Worm (Caenorhabditis elegans) whole organism, early embryonic: ENCODE results near the gene fem-1.

Experiments used
- B0310.2 ChIP-seq: sonication (generic microtip); optimal IDR thresholded peaks from 2 replicates; lab custom pipeline; 2016; ENCODE audit warnings: mild to moderate bottlenecking, missing genetic modification characterization, missing compliant biosample characterization
- F13C5.2 ChIP-seq: sonication (generic microtip); optimal IDR thresholded peaks from 2 replicates; lab custom pipeline; 2017; ENCODE audit warnings: mild to moderate bottlenecking, missing genetic modification characterization, inconsistent platforms, missing compliant biosample characterization
- aly-1 ChIP-seq: sonication (generic microtip); optimal IDR thresholded peaks from 2 replicates; lab custom pipeline; 2016; ENCODE audit warnings: missing genetic modification characterization, missing compliant biosample characterization
- ama-1 ChIP-seq: fragments of 150-350 bp; optimal IDR thresholded peaks from 2 replicates; lab custom pipeline; 2014
- ceh-13 ChIP-seq: fragments of 200-800 bp; sonication (Bioruptor generic); optimal IDR thresholded peaks from 2 replicates; lab custom pipeline; 2018; ENCODE audit warnings: mild to moderate bottlenecking, missing genetic modification characterization, missing compliant biosample characterization
- ceh-36 ChIP-seq: sonication (generic microtip); optimal IDR thresholded peaks from 2 replicates; lab custom pipeline; 2016; ENCODE audit warnings: missing genetic modification characterization, inconsistent platforms, missing compliant biosample characterization
- ets-7 ChIP-seq: sonication (generic microtip); optimal IDR thresholded peaks from 2 replicates; lab custom pipeline; 2016; ENCODE audit warnings: missing genotype, missing genetic modification characterization, missing compliant biosample characterization
- flt-1 ChIP-seq: fragments of 200-800 bp; sonication (Bioruptor generic); IDR thresholded peaks from 2 replicates; pipeline ENCODE4 v1.3.6; 2022; ENCODE audit warnings: missing genetic modification characterization, missing compliant biosample characterization
- hmbx-1 ChIP-seq: sonication (generic microtip); optimal IDR thresholded peaks from 2 replicates; lab custom pipeline; 2016; ENCODE audit warnings: mild to moderate bottlenecking, missing genetic modification characterization, missing compliant biosample characterization
- hmg-4 ChIP-seq: fragments of 200-800 bp; sonication (Bioruptor generic); optimal IDR thresholded peaks from 2 replicates; lab custom pipeline; 2018; ENCODE audit warnings: mild to moderate bottlenecking, missing genetic modification characterization, missing compliant biosample characterization
- hnd-1 ChIP-seq: sonication (generic microtip); optimal IDR thresholded peaks from 2 replicates; lab custom pipeline; 2016; ENCODE audit warnings: missing genetic modification characterization, missing compliant biosample characterization
- pes-1 ChIP-seq: fragments of 200-800 bp; sonication (Bioruptor generic); IDR thresholded peaks from 2 replicates; pipeline ENCODE4 v1.3.6; 2022; ENCODE audit warnings: missing genetic modification reagents, missing genetic modification characterization, missing compliant biosample characterization
- scrt-1 ChIP-seq: fragments of 200-800 bp; sonication (Bioruptor generic); IDR thresholded peaks from 2 replicates; pipeline ENCODE4 v1.3.6; 2022; ENCODE audit warnings: missing genetic modification characterization, missing compliant biosample characterization
- sea-1 ChIP-seq: fragments of 200-800 bp; sonication (Bioruptor generic); conservative IDR thresholded peaks from 2 replicates; pipeline ENCODE4 v1.3.6; 2022; ENCODE audit warnings: missing genetic modification characterization, missing compliant biosample characterization
- tbx-11 ChIP-seq: fragments of 200-800 bp; sonication (Bioruptor generic); IDR thresholded peaks from 2 replicates; pipeline ENCODE4 v1.3.6; 2022; ENCODE audit warnings: missing genetic modification characterization, missing compliant biosample characterization
- tbx-37 ChIP-seq: fragments of 200-800 bp; sonication (Bioruptor generic); conservative IDR thresholded peaks from 2 replicates; pipeline ENCODE4 v1.3.6; 2022; ENCODE audit warnings: missing genetic modification reagents, missing genetic modification characterization, missing compliant biosample characterization
- tra-4 ChIP-seq: sonication (generic microtip); optimal IDR thresholded peaks from 2 replicates; lab custom pipeline; 2017; ENCODE audit warnings: missing genetic modification characterization, missing compliant biosample characterization

Gene fem-1

ce11 chrIV:5537813-5538538 lies at the start of gene fem-1, which contains the start of gene drp-1:
Gene fem-1, minus strand, starts transcription at chrIV:5537962.
Gene drp-1, plus strand, starts transcription at chrIV:5538488.
- TF ChIP-seq F13C5.2 (tag; lab: Kevin White, UChicago) (peak; percentile 29), ama-1 (no peak), aly-1 (no peak), hmg-4 (GFP tag; lab: Kevin White, UChicago) (peak; percentile 30), tbx-37 (no peak), scrt-1 (no peak), tbx-11 (GFP tag; lab: Robert Waterston, UW) (no peak)

ce11 chrIV:5586320-5586720 lies 48.6 kb upstream of the fem-1 start:
- TF ChIP-seq scrt-1 (no peak), ama-1 (no peak), aly-1 (no peak), tbx-11 (GFP tag; lab: Robert Waterston, UW) (no peak), tbx-37 (no peak), ceh-13 (GFP tag; lab: Kevin White, UChicago) (no peak), pes-1 (no peak), hmbx-1 (tag; lab: Kevin White, UChicago) (no peak), ceh-36 (tag; lab: Kevin White, UChicago) (no peak), tra-4 (tag; lab: Kevin White, UChicago) (no peak), hnd-1 (tag; lab: Kevin White, UChicago) (no peak), F13C5.2 (tag; lab: Kevin White, UChicago) (no peak), hmg-4 (GFP tag; lab: Kevin White, UChicago) (no peak), sea-1 (GFP tag; lab: Robert Waterston, UW) (no peak), B0310.2 (tag; lab: Kevin White, UChicago) (no peak), ets-7 (no peak), flt-1 (no peak)

- TF ChIP-seq tbx-37 = no peak
- TF ChIP-seq flt-1 = no peak
- no peak for TF ChIP-seq scrt-1
- TF ChIP-seq B0310.2 (tag; lab: Kevin White, UChicago) = no peak
- TF ChIP-seq tra-4 (tag; lab: Kevin White, UChicago) = no peak
- TF ChIP-seq pes-1 = no peak
- no peak for TF ChIP-seq hmbx-1 (tag; lab: Kevin White, UChicago)
- TF ChIP-seq hmg-4 (GFP tag; lab: Kevin White, UChicago) = no peak
- TF ChIP-seq ama-1 = no peak
- no peak for TF ChIP-seq aly-1
- TF ChIP-seq tbx-11 (GFP tag; lab: Robert Waterston, UW) = no peak
- TF ChIP-seq F13C5.2 (tag; lab: Kevin White, UChicago) = no peak
- no peak for TF ChIP-seq ets-7
- TF ChIP-seq hnd-1 (tag; lab: Kevin White, UChicago) = no peak
- no peak for TF ChIP-seq ceh-36 (tag; lab: Kevin White, UChicago)
- no peak for TF ChIP-seq sea-1 (GFP tag; lab: Robert Waterston, UW)
- TF ChIP-seq ceh-13 (GFP tag; lab: Kevin White, UChicago) = no peak
Measured at ce11 chrIV:5584384-5584783, 46.6 kb upstream of the fem-1 start, which contains the start of gene fkh-7. Gene fkh-7, plus strand, starts transcription at chrIV:5584684.

ce11 chrIV:5583184-5583583 lies 45.4 kb upstream of the fem-1 start:
- TF ChIP-seq B0310.2 (tag; lab: Kevin White, UChicago) (no peak), ets-7 (no peak), F13C5.2 (tag; lab: Kevin White, UChicago) (no peak), ceh-36 (tag; lab: Kevin White, UChicago) (no peak), tbx-37 (no peak), flt-1 (no peak), hnd-1 (tag; lab: Kevin White, UChicago) (no peak), pes-1 (no peak), ceh-13 (GFP tag; lab: Kevin White, UChicago) (no peak), ama-1 (no peak), hmg-4 (GFP tag; lab: Kevin White, UChicago) (no peak), aly-1 (no peak), scrt-1 (no peak), tbx-11 (GFP tag; lab: Robert Waterston, UW) (no peak), sea-1 (GFP tag; lab: Robert Waterston, UW) (no peak), tra-4 (tag; lab: Kevin White, UChicago) (no peak)

ce11 chrIV:5582760-5583159 lies 45.0 kb upstream of the fem-1 start:
- TF ChIP-seq ets-7 = no peak
- TF ChIP-seq hnd-1 (tag; lab: Kevin White, UChicago) = no peak
- no peak for TF ChIP-seq ceh-36 (tag; lab: Kevin White, UChicago)
- TF ChIP-seq tra-4 (tag; lab: Kevin White, UChicago) = no peak
- TF ChIP-seq hmbx-1 (tag; lab: Kevin White, UChicago) = no peak
- no peak for TF ChIP-seq pes-1
- TF ChIP-seq tbx-37 = no peak
- TF ChIP-seq ama-1 = no peak
- no peak for TF ChIP-seq ceh-13 (GFP tag; lab: Kevin White, UChicago)
- no peak for TF ChIP-seq tbx-11 (GFP tag; lab: Robert Waterston, UW)
- no peak for TF ChIP-seq hmg-4 (GFP tag; lab: Kevin White, UChicago)
- TF ChIP-seq flt-1 = no peak
- no peak for TF ChIP-seq B0310.2 (tag; lab: Kevin White, UChicago)
- no peak for TF ChIP-seq aly-1
- no peak for TF ChIP-seq F13C5.2 (tag; lab: Kevin White, UChicago)
- no peak for TF ChIP-seq scrt-1
- no peak for TF ChIP-seq sea-1 (GFP tag; lab: Robert Waterston, UW)

ce11 chrIV:5582267-5582666 lies 44.5 kb upstream of the fem-1 start:
- TF ChIP-seq scrt-1 = no peak
- TF ChIP-seq ama-1 = no peak
- no peak for TF ChIP-seq hnd-1 (tag; lab: Kevin White, UChicago)
- TF ChIP-seq flt-1 = no peak
- TF ChIP-seq tbx-11 (GFP tag; lab: Robert Waterston, UW) = no peak
- TF ChIP-seq F13C5.2 (tag; lab: Kevin White, UChicago) = no peak
- TF ChIP-seq ets-7 = no peak
- TF ChIP-seq pes-1 = no peak
- no peak for TF ChIP-seq tbx-37
- TF ChIP-seq hmg-4 (GFP tag; lab: Kevin White, UChicago) = no peak
- TF ChIP-seq B0310.2 (tag; lab: Kevin White, UChicago) = no peak
